Worm (Caenorhabditis elegans) whole organism, L4 larva: ENCODE results near the gene rps-12.

Experiments
- F26F4.8 ChIP-seq: fragments of 200-800 bp; sonication (Bioruptor generic); conservative IDR thresholded peaks from 2 replicates; pipeline ENCODE4 v1.3.6; 2022; ENCODE audit warnings: missing genetic modification characterization, missing compliant biosample characterization
- F37D6.2 ChIP-seq: sonication (generic microtip); optimal IDR thresholded peaks from 2 replicates; lab custom pipeline; 2016; ENCODE audit warnings: mild to moderate bottlenecking, missing genetic modification characterization, missing compliant biosample characterization
- F44E2.7 ChIP-seq: fragments of 200-800 bp; sonication (Bioruptor generic); IDR thresholded peaks from 2 replicates; pipeline ENCODE4 v2.1.2; 2022; ENCODE audit warnings: missing genetic modification characterization, missing compliant biosample characterization
- R02D3.7 ChIP-seq: fragments of 150-350 bp; sonication (generic microtip); optimal IDR thresholded peaks from 3 replicates; lab custom pipeline; 2014; ENCODE audit warnings: missing biosample characterization, missing genetic modification characterization
- T26A8.4 ChIP-seq: fragments of 200-800 bp; sonication (Bioruptor generic); IDR thresholded peaks from 2 replicates; pipeline ENCODE4 v1.3.6; 2022; ENCODE audit warnings: missing genetic modification characterization, missing compliant biosample characterization
- Y75B8A.6 ChIP-seq: fragments of 200-800 bp; sonication (Bioruptor generic); IDR thresholded peaks from 2 replicates; pipeline ENCODE4 v1.3.6; 2022; ENCODE audit warnings: missing genetic modification reagents, missing genetic modification characterization, missing compliant biosample characterization
- ZK337.2 ChIP-seq: fragments of 200-800 bp; sonication (Bioruptor generic); IDR thresholded peaks from 2 replicates; pipeline ENCODE4 v1.3.6; 2022; ENCODE audit warnings: missing genetic modification reagents, missing genetic modification characterization, missing compliant biosample characterization
- aha-1 ChIP-seq: fragments of 150-350 bp; peaks from one replicate; lab custom pipeline; 2014; ENCODE audit warnings: missing biosample characterization, missing genetic modification characterization
- ceh-28 ChIP-seq: fragments of 150-350 bp; optimal IDR thresholded peaks from 2 replicates; lab custom pipeline; 2014; ENCODE audit warnings: missing biosample characterization, missing genetic modification reagents, missing genetic modification characterization
- ceh-32 ChIP-seq: sonication (generic microtip); optimal IDR thresholded peaks from 2 replicates; lab custom pipeline; 2016; ENCODE audit warnings: mild to moderate bottlenecking, missing genetic modification characterization, missing compliant biosample characterization; ENCODE audit not compliant: poor library complexity
- ceh-82 ChIP-seq: sonication (generic microtip); optimal IDR thresholded peaks from 2 replicates; lab custom pipeline; 2017; ENCODE audit warnings: missing biosample characterization, missing genetic modification characterization
- cey-2 ChIP-seq: sonication (generic microtip); optimal IDR thresholded peaks from 3 replicates; lab custom pipeline; 2017; ENCODE audit warnings: missing genetic modification characterization, mild to moderate bottlenecking, missing compliant biosample characterization, antibody characterized with exemption, borderline replicate concordance; ENCODE audit not compliant: insufficient read depth
- daf-16 ChIP-seq, 3 experiments: sonication (generic microtip); optimal IDR thresholded peaks; 2 replicates each; lab custom pipeline; 2016 to 2017; ENCODE audit warnings: missing genetic modification characterization in 3 of 3, missing genetic modification reagents in 3 of 3, mild to moderate bottlenecking in 2 of 3, missing compliant biosample characterization in 2 of 3, missing biosample characterization in 1 of 3, moderate library complexity in 1 of 3
- daf-8 ChIP-seq: fragments of 200-800 bp; sonication (Bioruptor generic); IDR thresholded peaks from 2 replicates; pipeline ENCODE4 v1.3.6; 2022; ENCODE audit warnings: missing genetic modification characterization, missing compliant biosample characterization
- dmd-6 ChIP-seq: fragments of 200-800 bp; sonication (Bioruptor generic); IDR thresholded peaks from 2 replicates; pipeline ENCODE4 v1.3.6; 2022; ENCODE audit warnings: missing genetic modification reagents, missing genetic modification characterization, missing compliant biosample characterization
- dmd-9 ChIP-seq: fragments of 200-800 bp; sonication (Bioruptor generic); IDR thresholded peaks from 2 replicates; pipeline ENCODE4 v1.3.6; 2022; ENCODE audit warnings: missing genetic modification reagents, missing genetic modification characterization, missing compliant biosample characterization
- dpl-1 ChIP-seq: fragments of 150-350 bp; optimal IDR thresholded peaks from 2 replicates; lab custom pipeline; 2014; ENCODE audit warnings: missing biosample characterization, missing genetic modification reagents, missing genetic modification characterization
- duxl-1 ChIP-seq: sonication (generic microtip); optimal IDR thresholded peaks from 2 replicates; lab custom pipeline; 2016; ENCODE audit warnings: mild to moderate bottlenecking, missing genetic modification characterization, moderate library complexity, missing compliant biosample characterization; ENCODE audit not compliant: poor library complexity
- fos-1 ChIP-seq: fragments of 150-350 bp; optimal IDR thresholded peaks from 2 replicates; lab custom pipeline; 2014; ENCODE audit warnings: missing biosample characterization, missing genetic modification characterization
- hlh-11 ChIP-seq: fragments of 200-800 bp; sonication (Bioruptor generic); optimal IDR thresholded peaks from 2 replicates; lab custom pipeline; 2018; ENCODE audit warnings: mild to moderate bottlenecking, missing genetic modification characterization, missing compliant biosample characterization
- hlh-30 ChIP-seq: sonication (generic microtip); optimal IDR thresholded peaks from 2 replicates; lab custom pipeline; 2017; ENCODE audit warnings: antibody characterized with exemption, mild to moderate bottlenecking, missing genetic modification characterization, missing compliant biosample characterization; ENCODE audit not compliant: insufficient read depth
- jun-1 ChIP-seq: fragments of 150-350 bp; optimal IDR thresholded peaks from 2 replicates; lab custom pipeline; 2014; ENCODE audit warnings: missing biosample characterization, missing genetic modification reagents, missing genetic modification characterization
- lim-7 ChIP-seq: fragments of 200-800 bp; sonication (Bioruptor generic); IDR thresholded peaks from 2 replicates; pipeline ENCODE4 v1.3.6; 2022; ENCODE audit warnings: missing genetic modification characterization, missing compliant biosample characterization
- lin-1 ChIP-seq: fragments of 200-800 bp; sonication (Bioruptor generic); IDR thresholded peaks from 2 replicates; pipeline ENCODE4 v1.3.6; 2022; ENCODE audit warnings: missing genetic modification reagents, missing genetic modification characterization, missing compliant biosample characterization
- lin-13 ChIP-seq: fragments of 150-350 bp; optimal IDR thresholded peaks from 2 replicates; lab custom pipeline; 2014; ENCODE audit warnings: missing biosample characterization, missing genetic modification reagents, missing genetic modification characterization
- lin-29 ChIP-seq: fragments of 200-800 bp; sonication (Bioruptor generic); IDR thresholded peaks from 2 replicates; pipeline ENCODE4 v1.3.6; 2022; ENCODE audit warnings: missing genetic modification reagents, missing genetic modification characterization, missing compliant biosample characterization
- lin-38 ChIP-seq: fragments of 200-800 bp; sonication (Bioruptor generic); IDR thresholded peaks from 2 replicates; pipeline ENCODE4 v1.3.6; 2022; ENCODE audit warnings: missing genetic modification reagents, missing genetic modification characterization, missing compliant biosample characterization
- lin-39 ChIP-seq: fragments of 150-350 bp; optimal IDR thresholded peaks from 2 replicates; lab custom pipeline; 2014; ENCODE audit warnings: missing biosample characterization, missing genetic modification reagents, missing genetic modification characterization
- lsy-2 ChIP-seq, 2 experiments: fragments of 150-350 bp in 1 of 2; sonication (generic microtip) in 1 of 2; optimal IDR thresholded peaks; 2 replicates each; lab custom pipeline; 2014 to 2017; ENCODE audit warnings: missing biosample characterization in 2 of 2, missing genetic modification characterization in 2 of 2
- mdt-29 ChIP-seq: fragments of 200-800 bp; sonication (Bioruptor generic); IDR thresholded peaks from 2 replicates; pipeline ENCODE4 v1.3.6; 2022; ENCODE audit warnings: missing genetic modification reagents, missing genetic modification characterization, missing compliant biosample characterization
- mes-2 ChIP-seq: sonication (generic microtip); optimal IDR thresholded peaks from 2 replicates; lab custom pipeline; 2016; ENCODE audit warnings: missing genotype, mild to moderate bottlenecking, missing genetic modification characterization, missing compliant biosample characterization; ENCODE audit not compliant: poor library complexity, severe bottlenecking
- nhr-102 ChIP-seq: sonication (generic microtip); optimal IDR thresholded peaks from 2 replicates; lab custom pipeline; 2016; ENCODE audit warnings: mild to moderate bottlenecking, missing genetic modification characterization, moderate library complexity, missing compliant biosample characterization
- nhr-6 ChIP-seq: fragments of 150-350 bp; optimal IDR thresholded peaks from 2 replicates; lab custom pipeline; 2014; ENCODE audit warnings: missing biosample characterization, missing genetic modification characterization
- nhr-76 ChIP-seq: fragments of 150-350 bp; optimal IDR thresholded peaks from 2 replicates; lab custom pipeline; 2014; ENCODE audit warnings: missing biosample characterization, missing genetic modification characterization
- rbr-2 ChIP-seq: sonication (generic microtip); optimal IDR thresholded peaks from 2 replicates; lab custom pipeline; 2016; ENCODE audit warnings: missing genotype, missing genetic modification characterization, missing compliant biosample characterization
- snpc-1.2 ChIP-seq: fragments of 200-800 bp; sonication (Bioruptor generic); IDR thresholded peaks from 2 replicates; pipeline ENCODE4 v1.3.6; 2022; ENCODE audit warnings: missing genetic modification reagents, missing genetic modification characterization, missing compliant biosample characterization
- snpc-4 ChIP-seq: fragments of 150-350 bp; optimal IDR thresholded peaks from 2 replicates; lab custom pipeline; 2014; ENCODE audit warnings: missing biosample characterization, missing genetic modification characterization
- spr-1 ChIP-seq: sonication (generic microtip); optimal IDR thresholded peaks from 2 replicates; lab custom pipeline; 2016; ENCODE audit warnings: mild to moderate bottlenecking, missing genetic modification characterization, missing compliant biosample characterization
- tra-1 ChIP-seq: fragments of 200-800 bp; sonication (Bioruptor generic); IDR thresholded peaks from 2 replicates; pipeline ENCODE4 v1.3.6; 2022; ENCODE audit warnings: missing genetic modification reagents, missing genetic modification characterization, missing compliant biosample characterization
- unc-62 ChIP-seq, 3 experiments: fragments of 150-350 bp in 1 of 3; sonication (generic microtip); optimal IDR thresholded peaks in 2 of 3; peaks in 1 of 3; 1 replicate in 1 of 3; 2 replicates in 2 of 3; lab custom pipeline; 2014 to 2017; ENCODE audit warnings: missing biosample characterization in 3 of 3, missing genetic modification characterization in 3 of 3, missing genetic modification reagents in 3 of 3, missing genotype in 1 of 3
- zag-1 ChIP-seq: fragments of 150-350 bp; optimal IDR thresholded peaks from 2 replicates; lab custom pipeline; 2014; ENCODE audit warnings: missing biosample characterization, missing genetic modification characterization
- zfp-2 ChIP-seq: sonication (generic microtip); optimal IDR thresholded peaks from 2 replicates; lab custom pipeline; 2016; ENCODE audit warnings: mild to moderate bottlenecking, missing genetic modification characterization, missing compliant biosample characterization
- zfp-3 ChIP-seq: fragments of 200-800 bp; sonication (Bioruptor generic); conservative IDR thresholded peaks from 2 replicates; pipeline ENCODE4 v1.3.6; 2022; ENCODE audit warnings: missing genetic modification reagents, missing genetic modification characterization, missing compliant biosample characterization
- zip-11 ChIP-seq: fragments of 200-800 bp; sonication (Bioruptor generic); IDR thresholded peaks from 2 replicates; pipeline ENCODE4 v1.3.6; 2022; ENCODE audit warnings: missing genetic modification characterization, missing compliant biosample characterization

rps-12 gene

DNA sequence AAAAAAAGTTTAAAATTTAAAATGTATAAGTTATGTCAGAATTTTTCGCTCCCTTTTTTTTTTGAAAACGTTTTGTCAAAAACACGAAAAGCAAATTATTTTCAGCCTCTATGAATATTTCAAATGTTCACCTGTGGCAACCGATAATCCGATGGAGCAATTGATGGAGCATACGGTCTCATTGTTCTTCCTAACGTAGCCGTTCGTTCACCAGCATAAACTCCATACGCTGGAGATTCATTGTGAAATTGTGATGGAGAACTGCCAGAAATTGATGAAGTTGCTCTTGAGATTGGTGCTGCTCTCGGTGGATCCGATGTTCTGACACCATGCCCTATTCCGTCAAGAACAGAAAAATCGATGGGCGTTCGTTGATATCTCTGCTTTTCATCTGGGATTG lies 12.7 kb downstream of the rps-12 start:
- peak in 1 of 2 experiments; percentile 92 for TF ChIP-seq unc-62 (GFP tag; optimal IDR thresholded peaks at IDR 0.05 in 1 of 2; lab: Kevin White, UChicago)
- TF ChIP-seq unc-62 (tag; optimal IDR thresholded peaks at IDR 0.05; lab: Kevin White, UChicago): no peak
- TF ChIP-seq F44E2.7 (GFP tag; lab: Robert Waterston, UW): 0 out of 2 replicates have a peak, but pooled peaks have one; percentile 21
- TF ChIP-seq hlh-30 (tag; lab: Kevin White, UChicago): no peak

DNA sequence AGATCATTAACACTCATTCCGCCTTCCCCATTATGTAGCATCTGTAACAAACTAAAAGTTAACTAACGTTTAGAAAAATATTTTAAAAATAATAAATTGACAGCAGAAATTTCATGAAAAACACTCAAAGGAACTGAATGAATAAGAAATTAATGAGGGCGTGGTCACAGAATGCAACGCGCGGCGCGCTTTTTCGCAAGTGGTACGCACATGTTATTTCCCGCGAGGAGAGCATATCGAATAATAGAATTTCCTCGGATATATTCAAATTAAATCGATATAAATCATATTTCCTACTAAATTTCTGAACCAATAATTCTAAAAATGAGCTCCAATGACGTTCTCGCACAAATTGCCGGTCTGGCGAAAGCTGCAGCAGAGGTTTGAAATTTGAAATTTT lies 13.6 kb downstream of the rps-12 start, which contains the start of the genes abi-1 and arle-14:
Gene abi-1 (minus strand): TSS at position 51 of the 400 bp plus-strand sequence.
Gene arle-14 (plus strand): TSS at position 217 of the 400 bp plus-strand sequence.
- TF ChIP-seq lin-29 (GFP tag; lab: Robert Waterston, UW) (no peak), dpl-1 (GFP tag; lab: Kevin White, UChicago) (peak; percentile 9), lin-13 (GFP tag; lab: Kevin White, UChicago) (no peak), nhr-6 (tag; lab: Kevin White, UChicago) (peak; percentile 12), aha-1 (tag; lab: Kevin White, UChicago) (no peak), jun-1 (tag; lab: Kevin White, UChicago) (no peak), F26F4.8 (no peak), mdt-29 (GFP tag; lab: Robert Waterston, UW) (no peak), snpc-1.2 (GFP tag; lab: Robert Waterston, UW) (no peak), daf-16 (GFP tag; optimal IDR thresholded peaks at IDR 0.05; lab: Kevin White, UChicago) (no peak), daf-16 (tag; optimal IDR thresholded peaks at IDR 0.05; lab: Kevin White, UChicago) (peak; percentile 12), ceh-28 (no peak), dmd-6 (GFP tag; lab: Robert Waterston, UW) (no peak), ceh-82 (tag; lab: Kevin White, UChicago) (no peak), zag-1 (tag; lab: Kevin White, UChicago) (no peak), ceh-32 (tag; lab: Kevin White, UChicago) (no peak), lin-38 (GFP tag; lab: Robert Waterston, UW) (0 out of 2 replicates have a peak, but pooled peaks have one; percentile 25), hlh-30 (tag; lab: Kevin White, UChicago) (peak; percentile 17), spr-1 (tag; lab: Kevin White, UChicago) (no peak), mes-2 (tag; lab: Kevin White, UChicago) (peak; percentile 71), lin-1 (GFP tag; lab: Robert Waterston, UW) (no peak), F44E2.7 (GFP tag; lab: Robert Waterston, UW) (no peak), hlh-11 (tag; lab: Kevin White, UChicago) (no peak), F37D6.2 (no peak), zfp-3 (no peak), lin-39 (tag; lab: Kevin White, UChicago) (no peak), T26A8.4 (no peak), rbr-2 (peak; percentile 13), Y75B8A.6 (GFP tag; lab: Robert Waterston, UW) (no peak), nhr-102 (tag; lab: Kevin White, UChicago) (no peak), ZK337.2 (no peak)
- TF ChIP-seq, all 104 proteins: peak for 7

DNA sequence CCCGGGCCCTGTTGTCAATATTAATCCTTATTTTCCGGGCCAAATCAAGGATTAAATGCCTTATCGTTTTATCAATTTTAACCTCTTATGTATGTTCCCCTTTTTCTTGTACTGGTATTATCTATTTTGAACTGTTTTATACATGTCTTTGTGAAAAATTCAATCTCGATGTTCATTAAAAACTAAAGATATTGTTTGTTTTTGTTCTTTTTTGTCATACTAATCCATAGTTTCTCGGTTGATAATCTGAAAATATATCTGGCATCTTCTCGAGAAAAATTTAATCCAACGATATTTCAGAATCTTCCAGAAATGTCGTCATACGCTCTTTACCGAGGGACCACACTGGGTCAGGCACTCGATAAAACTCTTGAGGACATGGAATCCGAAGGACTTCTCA lies 14.6 kb downstream of the rps-12 start, which contains the start of gene B0336.13:
Gene B0336.13 (plus strand): TSS at position 301 of the 400 bp plus-strand sequence.
- TF ChIP-seq ceh-32 (tag; lab: Kevin White, UChicago): no peak
- TF ChIP-seq rbr-2: no peak
- TF ChIP-seq dmd-9 (GFP tag; lab: Robert Waterston, UW): no peak
- no peak for TF ChIP-seq nhr-76 (tag; lab: Kevin White, UChicago)
- no peak for TF ChIP-seq daf-8 (GFP tag; lab: Robert Waterston, UW)
- no peak for TF ChIP-seq cey-2 (tag; lab: Kevin White, UChicago)
- TF ChIP-seq lsy-2 (tag; optimal IDR thresholded peaks at IDR 0.05; lab: Kevin White, UChicago): no peak
- TF ChIP-seq duxl-1 (tag; lab: Kevin White, UChicago): no peak
- no peak for TF ChIP-seq nhr-6 (tag; lab: Kevin White, UChicago)
- no peak for TF ChIP-seq snpc-4
- no peak for TF ChIP-seq zfp-2
- TF ChIP-seq lim-7 (GFP tag; lab: Robert Waterston, UW): no peak
- no peak for TF ChIP-seq R02D3.7
- TF ChIP-seq dmd-6 (GFP tag; lab: Robert Waterston, UW): no peak
- no peak for TF ChIP-seq zip-11 (GFP tag; lab: Robert Waterston, UW)
- no peak for TF ChIP-seq tra-1
- no peak for TF ChIP-seq fos-1 (tag; lab: Kevin White, UChicago)
